Worm (Caenorhabditis elegans): ENCODE data around the gene W02H5.8.

DNA sequence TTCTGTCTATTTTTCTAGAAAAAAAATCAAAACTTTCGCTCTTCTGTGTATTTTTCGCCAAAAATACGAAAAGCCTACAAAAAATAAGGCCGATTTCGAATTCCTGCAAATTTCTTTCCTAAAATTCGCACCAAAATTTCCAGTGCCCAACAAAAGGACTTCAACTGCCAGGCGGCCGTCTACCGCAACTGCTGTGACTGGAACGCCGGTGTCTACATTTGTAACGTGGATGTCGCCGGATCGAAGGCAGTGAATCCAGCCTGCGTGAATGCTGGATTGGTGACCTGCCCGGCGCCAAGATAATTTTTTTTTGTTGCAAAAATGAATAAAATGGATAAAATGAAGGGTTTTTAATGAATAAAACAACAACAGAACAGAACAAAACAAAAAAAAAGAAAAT, 50.6 kb downstream of the W02H5.8 start:
- TF ChIP-seq him-1 (tag; optimal IDR thresholded peaks at IDR 0.05): no peak
- TF ChIP-seq W03F9.2 (tag; optimal IDR thresholded peaks at IDR 0.05): no peak

All from whole organism, L4/young adult.